Worm (Caenorhabditis elegans): ENCODE data around the gene F13E9.13.

DNA sequence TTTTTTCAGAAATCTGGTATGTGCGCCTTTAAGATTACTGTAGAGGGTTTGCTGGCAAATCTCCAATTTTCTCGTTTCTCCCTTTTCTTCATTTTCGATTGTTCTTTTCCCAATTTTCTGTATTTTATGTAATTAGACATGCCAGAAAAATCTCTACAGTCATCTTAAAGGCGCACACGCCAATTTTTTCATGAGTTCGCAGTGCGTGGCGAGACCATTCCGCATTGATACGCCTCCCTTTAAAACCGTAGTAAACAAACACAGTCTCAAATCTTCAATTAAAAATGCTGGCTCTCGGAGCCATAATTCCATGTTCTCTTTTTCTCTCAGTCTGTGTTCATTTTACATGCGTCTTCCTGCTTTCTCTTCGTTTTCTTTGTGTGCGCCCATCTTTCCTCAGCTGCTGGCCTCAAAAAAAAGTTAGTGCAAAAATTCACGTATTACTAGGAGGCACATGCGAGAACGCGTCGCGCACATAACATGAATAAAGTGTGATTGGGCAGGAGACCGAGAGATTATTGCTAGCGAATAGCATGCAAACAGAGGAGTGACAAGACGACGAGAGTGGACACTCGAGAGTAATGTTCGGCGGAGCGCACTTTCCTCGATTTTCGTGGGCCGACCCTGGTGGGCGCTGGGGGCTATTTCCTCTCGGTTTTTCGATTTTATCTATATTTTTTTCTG, 37.7 kb downstream of the F13E9.13 start:
- TF ChIP-seq pqm-1 (tag; optimal IDR thresholded peaks at IDR 0.05) (peak; percentile 3), ama-1 (optimal IDR thresholded peaks at IDR 0.05) (peak; percentile 76), R02D3.7 (tag; optimal IDR thresholded peaks at IDR 0.05) (no peak), ctbp-1 (GFP tag; IDR thresholded peaks at IDR 0.05) (peak; percentile 75), nhr-237 (tag; optimal IDR thresholded peaks at IDR 0.05) (no peak), zag-1 (tag; optimal IDR thresholded peaks at IDR 0.05) (no peak), fos-1 (tag; optimal IDR thresholded peaks at IDR 0.05) (no peak), ceh-44 (GFP tag; IDR thresholded peaks at IDR 0.05) (0 out of 2 replicates have a peak, but pooled peaks have one; percentile 4), lin-39 (tag; optimal IDR thresholded peaks at IDR 0.05) (no peak), hif-1 (tag; optimal IDR thresholded peaks at IDR 0.05) (peak; percentile 89 to 99)

Measured in whole organism, L4 larva.